Worm (Caenorhabditis elegans) whole organism, early embryonic: ENCODE results near the gene fbxb-88.

Source experiments
- F13C5.2 ChIP-seq: sonication (generic microtip); optimal IDR thresholded peaks from 2 replicates; lab custom pipeline; 2017; ENCODE audit warnings: mild to moderate bottlenecking, missing genetic modification characterization, inconsistent platforms, missing compliant biosample characterization
- aly-1 ChIP-seq: sonication (generic microtip); optimal IDR thresholded peaks from 2 replicates; lab custom pipeline; 2016; ENCODE audit warnings: missing genetic modification characterization, missing compliant biosample characterization
- ama-1 ChIP-seq: fragments of 150-350 bp; optimal IDR thresholded peaks from 2 replicates; lab custom pipeline; 2014
- ceh-13 ChIP-seq: fragments of 200-800 bp; sonication (Bioruptor generic); optimal IDR thresholded peaks from 2 replicates; lab custom pipeline; 2018; ENCODE audit warnings: mild to moderate bottlenecking, missing genetic modification characterization, missing compliant biosample characterization
- ets-7 ChIP-seq: sonication (generic microtip); optimal IDR thresholded peaks from 2 replicates; lab custom pipeline; 2016; ENCODE audit warnings: missing genotype, missing genetic modification characterization, missing compliant biosample characterization
- hmg-4 ChIP-seq: fragments of 200-800 bp; sonication (Bioruptor generic); optimal IDR thresholded peaks from 2 replicates; lab custom pipeline; 2018; ENCODE audit warnings: mild to moderate bottlenecking, missing genetic modification characterization, missing compliant biosample characterization
- tbx-11 ChIP-seq: fragments of 200-800 bp; sonication (Bioruptor generic); IDR thresholded peaks from 2 replicates; pipeline ENCODE4 v1.3.6; 2022; ENCODE audit warnings: missing genetic modification characterization, missing compliant biosample characterization
- tra-4 ChIP-seq: sonication (generic microtip); optimal IDR thresholded peaks from 2 replicates; lab custom pipeline; 2017; ENCODE audit warnings: missing genetic modification characterization, missing compliant biosample characterization

- TF ChIP-seq aly-1 (tag; lab: Kevin White, UChicago): no peak
- TF ChIP-seq hmg-4 (GFP tag; lab: Kevin White, UChicago): no peak
- no peak for TF ChIP-seq ets-7 (tag; lab: Kevin White, UChicago)
- no peak for TF ChIP-seq ama-1
- no peak for TF ChIP-seq tbx-11
- no peak for TF ChIP-seq ceh-13
- TF ChIP-seq F13C5.2 (tag; lab: Kevin White, UChicago): no peak
- TF ChIP-seq tra-4 (tag; lab: Kevin White, UChicago): no peak
Measured at ce11 chrII:4784436-4784835, 43.2 kb downstream of the fbxb-88 start, which contains the start of gene nep-12.
